Fruit fly (Drosophila melanogaster) whole organism: ENCODE measurements around the gene CG13056.
A peak's percentile ranks its signal among the peaks of the same experiment; 100 is the strongest.

Source experiments
- CG8478 ChIP-seq: fragments of >200 bp; optimal IDR thresholded peaks from 2 replicates; lab custom pipeline; 2018; ENCODE audit warnings: inconsistent platforms
- Dll ChIP-seq: fragments of >200 bp; optimal IDR thresholded peaks from 2 replicates; lab custom pipeline; 2017
- EcR ChIP-seq, 2 experiments: fragments of >200 bp; optimal IDR thresholded peaks; 2 replicates each; lab custom pipeline; 2017; ENCODE audit warnings: missing biosample characterization in 2 of 2, missing genetic modification characterization in 2 of 2, missing genetic modification reagents in 2 of 2
- pan ChIP-seq: fragments of >200 bp; optimal IDR thresholded peaks from 2 replicates; lab custom pipeline; 2017
- psq ChIP-seq: fragments of >200 bp; optimal IDR thresholded peaks from 2 replicates; lab custom pipeline; 2017
- usp ChIP-seq: fragments of >200 bp; optimal IDR thresholded peaks from 2 replicates; lab custom pipeline; 2017; ENCODE audit warnings: missing biosample characterization, missing genetic modification characterization, mixed read lengths

Gene CG13056

DNA sequence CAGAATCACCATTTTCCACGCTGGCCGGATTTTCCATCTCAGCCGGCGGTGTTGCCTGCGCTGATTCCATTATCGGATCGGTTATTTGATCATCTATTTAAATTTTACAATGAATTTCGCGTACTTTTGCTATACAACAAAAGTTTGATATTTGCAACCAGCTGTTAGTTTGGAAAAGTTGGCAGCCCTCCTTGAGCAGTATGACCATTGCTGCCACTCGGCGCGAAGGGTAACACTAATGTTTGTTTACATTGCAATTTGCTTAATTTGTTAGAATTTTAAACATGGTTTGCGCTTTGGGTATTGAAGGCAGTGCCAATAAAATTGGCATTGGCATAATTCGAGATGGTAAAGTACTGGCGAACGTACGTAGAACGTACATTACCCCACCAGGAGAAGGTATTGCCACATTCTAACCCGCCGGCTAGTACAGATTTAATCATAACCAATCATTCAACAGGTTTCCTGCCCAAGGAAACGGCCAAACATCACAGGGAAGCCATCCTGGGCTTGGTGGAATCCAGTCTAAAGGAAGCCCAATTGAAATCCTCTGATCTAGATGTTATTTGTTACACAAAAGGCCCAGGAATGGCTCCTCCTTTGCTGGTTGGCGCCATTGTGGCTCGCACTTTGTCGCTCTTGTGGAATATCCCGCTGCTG, 18.8 kb downstream of the CG13056 start, which contains the start of the genes Golgin104 and Tcs3:
Gene Golgin104 (minus strand): TSS at position 182 of the 660 bp plus-strand sequence.
Gene Tcs3 (plus strand): TSS at position 222 of the 660 bp plus-strand sequence.
- TF ChIP-seq psq (no peak), CG8478 (lab: Kevin White, UChicago) (no peak), pan (no peak), Dll (lab: Kevin White, UChicago) (no peak), usp (GFP tag; lab: Kevin White, UChicago) (no peak), EcR (GFP tag; optimal IDR thresholded peaks at IDR 0.05; lab: Kevin White, UChicago) (no peak)

DNA sequence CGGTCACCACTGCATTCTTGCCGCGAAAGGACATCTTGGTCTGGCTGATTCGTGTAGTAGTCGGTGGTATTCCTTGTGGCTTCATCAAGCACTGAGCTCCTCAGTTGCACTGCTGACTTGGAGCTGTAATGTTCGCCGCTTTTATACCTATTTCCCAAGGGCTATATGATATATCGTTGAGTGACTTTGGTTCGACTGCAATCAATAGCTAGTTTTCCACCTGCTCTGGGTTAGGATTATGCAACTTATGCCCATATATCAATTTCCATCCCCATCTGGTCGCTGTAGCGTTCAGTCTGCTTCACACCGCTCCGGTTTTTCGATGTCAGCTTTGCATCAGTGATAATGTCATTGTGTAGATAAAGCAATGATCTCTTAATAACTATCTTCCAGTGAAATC, 21.1 kb downstream of the CG13056 start, which contains the start of gene Pdh:
Gene Pdh (minus strand): TSS at position 101 of the 400 bp plus-strand sequence.
- TF ChIP-seq pan (no peak), CG8478 (lab: Kevin White, UChicago) (no peak), psq (no peak), EcR (GFP tag; optimal IDR thresholded peaks at IDR 0.05; lab: Kevin White, UChicago) (no peak), usp (GFP tag; lab: Kevin White, UChicago) (no peak), Dll (lab: Kevin White, UChicago) (no peak)

DNA sequence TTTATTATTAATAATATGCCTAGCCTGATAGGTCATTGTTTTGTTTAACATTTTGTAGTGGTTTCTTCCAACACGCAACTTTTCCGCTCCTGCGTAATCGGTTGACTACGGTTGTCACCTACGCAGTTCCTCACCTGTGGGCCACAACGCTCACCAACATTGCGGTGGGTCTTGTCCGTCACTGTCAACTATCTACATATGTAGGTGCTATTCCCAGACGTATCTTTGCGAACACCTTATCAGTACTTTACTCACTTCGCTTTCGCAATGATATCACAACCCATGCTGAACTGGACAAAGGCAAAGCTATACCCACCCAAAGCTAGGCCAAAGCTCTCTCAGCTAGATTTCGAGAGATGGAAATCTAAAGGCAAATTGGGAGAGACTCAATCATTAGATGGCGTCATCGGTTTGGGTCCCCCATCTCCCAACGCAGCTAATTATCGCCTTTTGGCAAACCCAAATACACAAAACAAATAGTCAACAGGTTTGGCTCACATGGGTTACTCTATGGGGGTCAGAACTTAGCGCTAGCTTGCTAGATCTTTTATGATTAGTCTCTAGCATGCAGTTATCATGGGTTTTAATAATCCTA, 23.2 kb downstream of the CG13056 start:
- no peak for TF ChIP-seq Dll (lab: Kevin White, UChicago)
- no peak for TF ChIP-seq psq
- no peak for TF ChIP-seq pan
- no peak for TF ChIP-seq EcR (GFP tag; optimal IDR thresholded peaks at IDR 0.05; lab: Kevin White, UChicago)
- no peak for TF ChIP-seq CG8478 (lab: Kevin White, UChicago)
- TF ChIP-seq usp (GFP tag; lab: Kevin White, UChicago), result no peak

DNA sequence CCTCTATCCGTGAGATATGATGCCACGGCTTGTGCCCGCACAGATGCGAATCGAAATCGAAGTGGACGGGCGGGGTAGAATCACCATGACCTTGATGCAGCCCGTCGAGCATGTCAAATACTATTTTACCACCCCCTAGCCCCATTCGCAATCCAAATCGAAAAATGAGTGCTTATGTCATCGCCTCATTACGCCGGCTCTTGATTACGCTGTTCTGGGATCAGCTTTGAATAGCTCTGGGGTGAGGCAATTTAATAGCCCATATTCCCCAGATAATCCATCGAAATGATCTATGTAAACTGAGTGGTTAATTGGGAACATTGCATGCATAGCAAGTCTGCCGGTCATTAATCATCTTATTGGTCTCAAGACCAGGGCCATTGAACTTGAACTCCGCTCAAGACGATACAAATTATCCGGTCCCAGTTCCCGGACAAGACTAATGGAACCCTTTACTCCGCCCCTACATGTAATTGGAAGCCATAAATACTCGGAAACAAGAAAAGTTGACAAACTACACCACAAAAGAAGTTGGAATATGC, 24.1 kb downstream of the CG13056 start:
- TF ChIP-seq pan, result no peak
- peak in 1 of 2 experiments; percentile 64 for TF ChIP-seq EcR (GFP tag; optimal IDR thresholded peaks at IDR 0.05; lab: Kevin White, UChicago)

DNA sequence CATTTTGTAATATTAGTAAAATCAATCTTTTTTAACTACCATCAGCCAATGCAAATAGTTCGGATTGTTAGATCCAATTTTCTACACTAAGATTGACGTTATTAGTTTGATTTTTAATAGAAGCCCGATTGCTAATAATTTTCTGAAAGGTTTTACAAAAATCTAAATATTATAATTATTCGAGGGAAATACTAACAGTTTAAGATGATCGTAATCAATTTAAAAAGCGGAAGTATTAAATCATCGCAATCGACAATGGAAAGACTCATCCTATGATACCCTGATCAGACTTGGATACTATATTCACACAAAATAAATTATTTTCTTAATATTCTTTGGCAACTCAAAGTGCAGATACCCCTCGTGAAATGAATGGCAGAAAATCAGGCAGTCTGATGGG, 24.7 kb downstream of the CG13056 start:
- TF ChIP-seq EcR (GFP tag; optimal IDR thresholded peaks at IDR 0.05; lab: Kevin White, UChicago), result no peak
- no peak for TF ChIP-seq psq
- TF ChIP-seq CG8478 (lab: Kevin White, UChicago), result no peak

DNA sequence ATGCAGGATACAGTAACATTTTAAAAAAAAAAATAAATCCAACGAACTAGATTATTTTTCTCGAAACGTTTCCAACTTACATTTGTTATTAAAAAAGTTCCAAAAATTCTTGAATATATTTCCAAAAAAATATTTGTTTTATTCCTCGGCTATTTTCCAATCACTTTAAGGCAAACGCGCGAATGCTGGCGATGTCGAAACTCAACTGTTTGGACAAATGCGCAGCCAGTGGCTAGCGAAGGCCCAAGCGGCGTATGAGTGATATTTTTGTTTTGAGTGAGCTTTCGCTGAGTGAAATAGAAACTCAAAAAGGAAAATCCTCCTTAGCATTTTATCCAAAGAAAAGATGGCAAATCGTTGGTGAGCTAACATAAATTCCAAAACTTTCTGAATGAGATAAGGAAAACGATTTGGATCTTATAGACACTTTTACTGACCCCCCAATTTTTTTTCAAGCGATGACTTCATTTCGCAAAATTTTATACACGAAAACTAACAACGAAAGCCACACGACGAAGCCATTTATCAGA, 26.2 kb downstream of the CG13056 start, which contains the start of gene ringer:
Gene ringer (minus strand): TSS at position 210 of the 530 bp plus-strand sequence.
- TF ChIP-seq pan, result no peak
- no peak for TF ChIP-seq CG8478 (lab: Kevin White, UChicago)
- no peak for TF ChIP-seq psq
- TF ChIP-seq EcR (GFP tag; optimal IDR thresholded peaks at IDR 0.05; lab: Kevin White, UChicago), result no peak
- no peak for TF ChIP-seq usp (GFP tag; lab: Kevin White, UChicago)
- TF ChIP-seq Dll (lab: Kevin White, UChicago), result no peak

DNA sequence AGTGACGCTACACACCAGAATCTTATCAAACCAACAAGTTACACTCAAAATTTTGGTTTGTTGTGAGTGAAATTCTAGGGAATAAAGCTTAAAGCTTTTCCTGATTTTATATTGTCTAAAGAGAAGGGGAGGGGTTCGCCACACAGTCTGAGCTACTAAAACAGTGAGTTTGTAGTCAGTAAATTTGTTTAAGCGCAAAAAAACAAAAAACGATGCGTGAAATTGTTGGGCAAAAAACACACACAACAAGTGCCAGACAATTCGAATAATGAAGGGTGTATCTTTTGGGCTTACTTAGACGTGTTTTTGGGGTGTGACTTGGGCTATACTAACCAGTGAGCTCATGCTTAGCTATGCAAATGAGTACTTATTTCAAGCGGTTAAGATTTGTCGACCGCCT, 26.7 kb downstream of the CG13056 start:
- TF ChIP-seq Dll (lab: Kevin White, UChicago) (no peak), usp (GFP tag; lab: Kevin White, UChicago) (no peak), psq (no peak), CG8478 (lab: Kevin White, UChicago) (no peak), pan (no peak), EcR (GFP tag; optimal IDR thresholded peaks at IDR 0.05; lab: Kevin White, UChicago) (no peak)

DNA sequence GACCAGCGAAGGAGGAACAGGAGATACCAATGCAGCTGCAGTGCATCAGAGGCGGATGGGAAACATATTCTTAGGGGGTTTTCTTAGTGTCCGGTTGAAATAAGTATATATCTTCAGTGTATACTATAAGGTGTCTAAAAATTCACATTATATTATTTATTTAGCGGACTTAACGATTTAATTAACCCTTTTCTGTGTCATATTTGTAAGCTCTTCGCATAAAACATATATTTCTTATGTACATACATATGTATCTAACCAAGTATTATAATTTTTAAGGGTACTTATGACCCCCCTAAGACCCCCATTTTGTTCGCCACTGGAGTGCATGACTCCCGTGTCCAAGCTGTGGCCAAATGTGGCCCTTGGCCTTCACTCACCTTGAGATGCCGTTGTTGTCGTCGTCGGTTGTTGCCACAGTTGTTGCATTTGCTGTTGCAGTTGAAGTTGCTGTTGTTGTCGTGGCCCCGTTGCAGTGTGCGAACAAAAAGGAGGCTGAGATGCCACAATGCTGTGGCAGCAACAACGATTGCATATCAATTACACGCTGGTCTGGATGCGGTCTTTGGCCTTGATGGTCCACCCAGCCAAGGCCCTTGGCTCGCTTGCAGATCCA, 28.2 kb downstream of the CG13056 start:
- no peak for TF ChIP-seq Dll (lab: Kevin White, UChicago)
- no peak for TF ChIP-seq EcR (GFP tag; optimal IDR thresholded peaks at IDR 0.05; lab: Kevin White, UChicago)
- TF ChIP-seq psq, result no peak
- no peak for TF ChIP-seq CG8478 (lab: Kevin White, UChicago)
- no peak for TF ChIP-seq pan
- TF ChIP-seq usp (GFP tag; lab: Kevin White, UChicago), result no peak

DNA sequence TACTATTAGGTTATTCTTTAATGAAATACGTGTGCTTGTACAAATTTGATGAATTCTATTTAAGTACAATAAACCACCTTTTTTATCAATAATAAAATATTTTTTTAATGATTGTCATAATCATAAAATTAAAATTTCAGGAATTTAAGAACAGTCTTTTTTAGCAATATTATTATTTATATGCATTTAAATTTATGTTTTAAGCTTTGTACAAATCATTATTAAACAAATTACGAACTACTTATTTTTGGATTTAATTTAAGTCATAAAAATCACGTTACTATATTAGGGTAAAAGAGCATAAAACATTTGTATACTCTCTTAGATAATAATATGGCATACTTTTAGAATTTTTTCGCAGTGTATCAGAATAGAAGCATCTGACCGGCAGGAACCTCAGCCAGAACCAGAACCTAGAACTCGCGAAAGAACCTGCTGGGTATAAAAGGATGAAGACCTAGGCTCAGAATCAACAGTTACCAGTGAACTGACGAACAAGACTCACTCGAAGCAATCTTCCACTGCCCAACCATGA, 29.1 kb downstream of the CG13056 start, which contains the start of gene Cpr72Ea:
Gene Cpr72Ea (plus strand): TSS at position 485 of the 535 bp plus-strand sequence.
- TF ChIP-seq psq, result no peak
- TF ChIP-seq usp (GFP tag; lab: Kevin White, UChicago), result no peak
- TF ChIP-seq CG8478 (lab: Kevin White, UChicago), result no peak

DNA sequence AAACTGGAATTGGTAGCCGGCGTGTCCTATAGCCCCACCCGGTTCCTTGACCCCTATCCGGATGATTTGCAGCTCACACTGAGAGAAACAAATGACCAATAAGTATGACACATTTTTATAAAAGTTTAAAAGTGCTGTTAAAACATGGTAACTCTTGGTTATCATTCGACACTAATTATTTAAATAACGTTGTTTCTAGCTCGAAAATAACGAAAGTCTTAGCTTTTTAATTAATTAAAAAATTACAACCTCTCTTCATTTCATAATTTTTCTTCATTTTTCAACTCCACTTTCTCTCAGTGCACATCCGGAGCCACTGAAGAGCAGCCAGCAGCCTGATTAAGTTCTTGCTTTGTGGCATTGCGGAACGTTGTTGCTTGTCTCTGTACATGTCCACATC, 31.1 kb downstream of the CG13056 start:
- no peak for TF ChIP-seq Dll (lab: Kevin White, UChicago)
- no peak for TF ChIP-seq CG8478 (lab: Kevin White, UChicago)
- TF ChIP-seq usp (GFP tag; lab: Kevin White, UChicago), result no peak
- TF ChIP-seq pan, result no peak
- TF ChIP-seq psq, result no peak
- TF ChIP-seq EcR (GFP tag; optimal IDR thresholded peaks at IDR 0.05; lab: Kevin White, UChicago), result no peak

DNA sequence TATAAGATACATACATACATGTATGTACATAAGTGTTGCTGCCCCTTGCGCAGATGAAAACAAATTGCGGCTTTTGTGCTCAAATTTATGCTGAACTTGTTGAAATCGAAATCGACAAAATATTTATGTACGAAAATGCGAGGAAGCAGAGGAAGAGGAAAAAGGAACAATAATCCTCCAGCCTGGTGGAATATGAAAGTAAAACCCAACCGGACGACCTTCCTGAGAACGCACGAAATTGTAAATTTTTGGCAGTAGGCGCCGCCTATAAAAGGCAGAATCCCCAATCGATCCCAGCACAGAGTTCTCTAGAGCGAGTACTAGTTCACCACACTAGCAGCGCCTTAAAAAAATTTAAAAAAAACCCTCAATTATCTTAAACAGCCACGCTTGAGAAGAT, 31.5 kb downstream of the CG13056 start, which contains the start of gene Cpr72Eb:
Gene Cpr72Eb (plus strand): TSS at position 301 of the 400 bp plus-strand sequence.
- TF ChIP-seq Dll (lab: Kevin White, UChicago), result no peak

DNA sequence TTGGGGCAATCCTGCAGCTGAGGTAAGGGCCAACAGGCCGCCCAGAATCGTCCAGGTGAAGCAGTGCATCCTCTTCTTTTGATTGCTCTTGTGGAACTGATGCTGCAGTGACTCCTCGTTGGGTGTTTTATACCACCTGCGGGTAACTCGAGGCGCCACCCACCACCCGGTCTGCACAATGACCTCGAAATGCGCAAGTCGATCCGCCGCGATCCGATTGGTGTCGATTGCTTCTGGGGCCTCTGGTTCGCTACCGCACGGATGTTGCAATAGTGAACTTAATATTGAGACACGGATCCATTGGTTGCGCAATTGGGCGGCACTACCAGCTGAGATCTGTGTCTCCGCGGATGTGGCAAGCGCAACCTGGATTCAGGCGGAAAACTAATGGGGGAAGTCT, 34.1 kb downstream of the CG13056 start, which contains the start of gene Cpr72Ec:
Gene Cpr72Ec (minus strand): TSS at position 101 of the 400 bp plus-strand sequence.
- TF ChIP-seq psq, result no peak
- TF ChIP-seq usp (GFP tag; lab: Kevin White, UChicago), result no peak
- no peak for TF ChIP-seq pan
- TF ChIP-seq EcR (GFP tag; optimal IDR thresholded peaks at IDR 0.05; lab: Kevin White, UChicago), result no peak
- no peak for TF ChIP-seq CG8478 (lab: Kevin White, UChicago)
- no peak for TF ChIP-seq Dll (lab: Kevin White, UChicago)
